Fruit fly (Drosophila melanogaster) whole organism, embryonic: ENCODE results near the gene Vps52.
A peak's percentile ranks its signal among the peaks of the same experiment; 100 is the strongest.

Source experiments
- Ada2b ChIP-seq: fragments of 200-800 bp; sonication (Bioruptor generic); IDR thresholded peaks from 2 replicates; pipeline ENCODE4 v1.3.6; 2022; ENCODE audit warnings: missing biosample characterization, missing genetic modification characterization
- CG11247 ChIP-seq: fragments of 200-800 bp; sonication (Bioruptor generic); IDR thresholded peaks from 2 replicates; pipeline ENCODE4 v1.3.6; 2022; ENCODE audit warnings: missing biosample characterization, missing genetic modification characterization
- CG11456 ChIP-seq: fragments of 200-800 bp; sonication (Bioruptor generic); IDR thresholded peaks from 3 replicates; pipeline ENCODE4 v1.3.6; 2022; ENCODE audit warnings: missing biosample characterization, missing genetic modification characterization
- CG11560 ChIP-seq: fragments of 200-800 bp; sonication (Bioruptor generic); IDR thresholded peaks from 3 replicates; pipeline ENCODE4 v1.3.6; 2022; ENCODE audit warnings: missing biosample characterization, missing genetic modification characterization
- CG13424 ChIP-seq: fragments of 200-800 bp; sonication (Bioruptor generic); optimal IDR thresholded peaks from 2 replicates; lab custom pipeline; 2019; ENCODE audit warnings: missing biosample characterization, mild to moderate bottlenecking, missing genetic modification characterization, moderate library complexity
- CG14014 ChIP-seq: fragments of 200-800 bp; sonication (Bioruptor generic); IDR thresholded peaks from 2 replicates; pipeline ENCODE4 v1.3.6; 2022; ENCODE audit warnings: missing biosample characterization, missing genetic modification characterization
- CG15011 ChIP-seq: fragments of 200-800 bp; sonication (Bioruptor generic); optimal IDR thresholded peaks from 3 replicates; lab custom pipeline; 2018; ENCODE audit warnings: missing biosample characterization, mild to moderate bottlenecking, missing genetic modification characterization
- CG1602 ChIP-seq: fragments of 200-800 bp; sonication (Bioruptor generic); optimal IDR thresholded peaks from 3 replicates; lab custom pipeline; 2016; ENCODE audit warnings: missing biosample characterization, missing genetic modification characterization
- CG1647 ChIP-seq: fragments of 200-800 bp; sonication (Bioruptor generic); optimal IDR thresholded peaks from 3 replicates; lab custom pipeline; 2016; ENCODE audit warnings: missing biosample characterization, missing genetic modification characterization
- CG17385 ChIP-seq: fragments of 200-800 bp; sonication (Bioruptor generic); optimal IDR thresholded peaks from 3 replicates; lab custom pipeline; 2018; ENCODE audit warnings: missing biosample characterization, mild to moderate bottlenecking, missing genetic modification characterization
- CG18599 ChIP-seq: fragments of 200-800 bp; sonication (Bioruptor generic); optimal IDR thresholded peaks from 3 replicates; lab custom pipeline; 2017; ENCODE audit warnings: missing biosample characterization, missing genetic modification characterization, mild to moderate bottlenecking, moderate library complexity, missing genetic modification reagents
- CG32532 ChIP-seq: fragments of 200-800 bp; sonication (Bioruptor generic); IDR thresholded peaks from 2 replicates; pipeline ENCODE4 v1.3.6; 2022; ENCODE audit warnings: missing biosample characterization, missing genetic modification characterization
- CG32772 ChIP-seq: fragments of 200-800 bp; sonication (Bioruptor generic); IDR thresholded peaks from 2 replicates; pipeline ENCODE4 v1.3.6; 2022; ENCODE audit warnings: missing biosample characterization, missing genetic modification characterization
- CG3281 ChIP-seq: fragments of 200-800 bp; sonication (Bioruptor generic); optimal IDR thresholded peaks from 3 replicates; lab custom pipeline; 2017; ENCODE audit warnings: missing biosample characterization, mild to moderate bottlenecking, missing genetic modification characterization
- CG43689 ChIP-seq: fragments of 200-800 bp; sonication (Bioruptor generic); IDR thresholded peaks from 2 replicates; pipeline ENCODE4 v1.3.6; 2022; ENCODE audit warnings: missing biosample characterization, missing genetic modification characterization
- CG6689 ChIP-seq: fragments of 200-800 bp; sonication (Bioruptor generic); IDR thresholded peaks from 2 replicates; pipeline ENCODE4 v1.3.6; 2022; ENCODE audit warnings: missing biosample characterization, missing genetic modification characterization
- CG7839 ChIP-seq: fragments of 200-800 bp; sonication (Bioruptor generic); optimal IDR thresholded peaks from 3 replicates; lab custom pipeline; 2018; ENCODE audit warnings: missing biosample characterization, mild to moderate bottlenecking, missing genetic modification characterization, moderate library complexity
- CG8281 ChIP-seq: fragments of 200-800 bp; sonication (Bioruptor generic); optimal IDR thresholded peaks from 2 replicates; lab custom pipeline; 2018; ENCODE audit warnings: missing biosample characterization, mild to moderate bottlenecking, missing genetic modification characterization, moderate library complexity
- CG9817 ChIP-seq: fragments of 200-800 bp; sonication (Bioruptor generic); optimal IDR thresholded peaks from 2 replicates; lab custom pipeline; 2018; ENCODE audit warnings: missing biosample characterization, mild to moderate bottlenecking, missing genetic modification characterization, moderate library complexity
- CG9932 ChIP-seq: fragments of 200-800 bp; sonication (Bioruptor generic); IDR thresholded peaks from 2 replicates; pipeline ENCODE4 v1.3.6; 2022; ENCODE audit warnings: missing biosample characterization, missing genetic modification characterization
- Dek ChIP-seq: fragments of 200-800 bp; sonication (Bioruptor generic); optimal IDR thresholded peaks from 3 replicates; lab custom pipeline; 2019; ENCODE audit warnings: missing biosample characterization, mild to moderate bottlenecking, missing genetic modification characterization, moderate library complexity
- E2f2 ChIP-seq: fragments of 200-800 bp; sonication (Bioruptor generic); IDR thresholded peaks from 2 replicates; pipeline ENCODE4 v1.3.6; 2022; ENCODE audit warnings: missing biosample characterization, missing genetic modification characterization
- Fer3 ChIP-seq: fragments of 200-800 bp; sonication (Bioruptor generic); optimal IDR thresholded peaks from 2 replicates; lab custom pipeline; 2018; ENCODE audit warnings: missing biosample characterization, mild to moderate bottlenecking, missing genetic modification characterization, moderate library complexity
- HLHmδ ChIP-seq: fragments of 200-800 bp; sonication (Bioruptor generic); optimal IDR thresholded peaks from 2 replicates; lab custom pipeline; 2018; ENCODE audit warnings: missing biosample characterization, mild to moderate bottlenecking, missing genetic modification characterization, moderate library complexity
- Hand ChIP-seq: fragments of 200-800 bp; sonication (Bioruptor generic); optimal IDR thresholded peaks from 2 replicates; lab custom pipeline; 2017; ENCODE audit warnings: mild to moderate bottlenecking, missing biosample characterization, missing genetic modification reagents, missing genetic modification characterization
- Hr51 ChIP-seq, 2 experiments: fragments of 200-800 bp; sonication (Bioruptor generic); optimal IDR thresholded peaks; 2 replicates in 1 of 2; 3 replicates in 1 of 2; lab custom pipeline; 2016 to 2018; ENCODE audit warnings: missing biosample characterization in 2 of 2, missing genetic modification characterization in 2 of 2, mild to moderate bottlenecking in 1 of 2, moderate library complexity in 1 of 2
- Meics ChIP-seq: fragments of 200-800 bp; sonication (Bioruptor generic); optimal IDR thresholded peaks from 2 replicates; lab custom pipeline; 2017; ENCODE audit warnings: missing biosample characterization, mild to moderate bottlenecking, missing genetic modification characterization
- Ptx1 ChIP-seq: fragments of 200-800 bp; sonication (Bioruptor generic); IDR thresholded peaks from 2 replicates; pipeline ENCODE4 v1.3.6; 2022; ENCODE audit warnings: missing biosample characterization, missing genetic modification characterization
- Rfx ChIP-seq: fragments of 200-800 bp; sonication (Bioruptor generic); IDR thresholded peaks from 2 replicates; pipeline ENCODE4 v1.3.6; 2022; ENCODE audit warnings: missing biosample characterization, missing genetic modification characterization
- Side ChIP-seq: fragments of 200-800 bp; sonication (Bioruptor generic); optimal IDR thresholded peaks from 2 replicates; lab custom pipeline; 2016; ENCODE audit warnings: missing biosample characterization, missing genetic modification characterization
- Sox102F ChIP-seq: fragments of 200-800 bp; sonication (Bioruptor generic); optimal IDR thresholded peaks from 2 replicates; lab custom pipeline; 2018; ENCODE audit warnings: missing biosample characterization, mild to moderate bottlenecking, missing genetic modification characterization, moderate library complexity
- Sry-δ ChIP-seq: fragments of 200-800 bp; sonication (Bioruptor generic); optimal IDR thresholded peaks from 2 replicates; lab custom pipeline; 2016; ENCODE audit warnings: missing biosample characterization, missing genetic modification characterization
- Taf1 ChIP-seq: fragments of 200-800 bp; sonication (Bioruptor generic); IDR thresholded peaks from 2 replicates; pipeline ENCODE4 v1.3.6; 2022; ENCODE audit warnings: missing biosample characterization, missing genetic modification characterization
- Usf ChIP-seq: fragments of 200-800 bp; sonication (Bioruptor generic); optimal IDR thresholded peaks from 2 replicates; lab custom pipeline; 2017; ENCODE audit warnings: missing genotype, missing biosample characterization, missing genetic modification characterization
- al ChIP-seq: fragments of 200-800 bp; sonication (Bioruptor generic); IDR thresholded peaks from 2 replicates; pipeline ENCODE4 v1.3.6; 2022; ENCODE audit warnings: missing biosample characterization, missing genetic modification characterization
- ase ChIP-seq: fragments of 200-800 bp; sonication (Bioruptor generic); IDR thresholded peaks from 3 replicates; pipeline ENCODE4 v1.3.6; 2022; ENCODE audit warnings: missing biosample characterization, missing genetic modification characterization
- bcd ChIP-seq: fragments of 200-800 bp; sonication (Bioruptor generic); optimal IDR thresholded peaks from 2 replicates; lab custom pipeline; 2017; ENCODE audit warnings: missing biosample characterization, mild to moderate bottlenecking, missing genetic modification characterization
- ci ChIP-seq: fragments of 200-800 bp; sonication (Bioruptor generic); IDR thresholded peaks from 3 replicates; pipeline ENCODE4 v1.3.6; 2022; ENCODE audit warnings: missing biosample characterization, missing genetic modification characterization
- dysf ChIP-seq: fragments of 200-800 bp; sonication (Bioruptor generic); IDR thresholded peaks from 3 replicates; pipeline ENCODE4 v1.3.6; 2022; ENCODE audit warnings: missing biosample characterization, missing genetic modification characterization
- en ChIP-seq: fragments of 200-800 bp; sonication (Bioruptor generic); optimal IDR thresholded peaks from 2 replicates; lab custom pipeline; 2016; ENCODE audit warnings: missing biosample characterization, missing genetic modification characterization
- hkb ChIP-seq, 2 experiments: fragments of 200-800 bp in 1 of 2; fragments of >200 bp in 1 of 2; sonication (Bioruptor generic) in 1 of 2; IDR thresholded peaks in 1 of 2; optimal IDR thresholded peaks in 1 of 2; 2 replicates each; pipeline versions ENCODE4 v1.3.6 to Lab custom; 2017 to 2022; ENCODE audit warnings: missing biosample characterization in 1 of 2, missing genetic modification characterization in 1 of 2
- jigr1 ChIP-seq: fragments of 200-800 bp; sonication (Bioruptor generic); IDR thresholded peaks from 3 replicates; pipeline ENCODE4 v1.3.6; 2022; ENCODE audit warnings: missing biosample characterization, missing genetic modification characterization
- nerfin-2 ChIP-seq: fragments of 200-800 bp; sonication (Bioruptor generic); IDR thresholded peaks from 2 replicates; pipeline ENCODE4 v1.3.6; 2022; ENCODE audit warnings: missing biosample characterization, missing genetic modification characterization; ENCODE audit not compliant: partially characterized antibody
- nmo ChIP-seq: fragments of 200-800 bp; sonication (Bioruptor generic); optimal IDR thresholded peaks from 2 replicates; lab custom pipeline; 2018; ENCODE audit warnings: missing biosample characterization, mild to moderate bottlenecking, missing genetic modification characterization, moderate library complexity
- pan ChIP-seq, 4 experiments: fragments of >200 bp in 3 of 4; fragments of 200-800 bp in 1 of 4; sonication (Bioruptor generic) in 1 of 4; optimal IDR thresholded peaks in 3 of 4; IDR thresholded peaks in 1 of 4; 2 replicates each; pipeline versions ENCODE4 v1.3.6 to Lab custom; 2017 to 2022; ENCODE audit warnings: missing biosample characterization in 2 of 4, missing genetic modification characterization in 2 of 4, mixed read lengths in 1 of 4
- prd ChIP-seq, 3 experiments: fragments of >200 bp in 2 of 3; fragments of 200-800 bp in 1 of 3; sonication (Bioruptor generic) in 1 of 3; optimal IDR thresholded peaks in 2 of 3; IDR thresholded peaks in 1 of 3; 2 replicates in 2 of 3; 3 replicates in 1 of 3; pipeline versions ENCODE4 v1.3.6 to Lab custom; 2017 to 2022; ENCODE audit warnings: missing biosample characterization in 1 of 3, missing genetic modification characterization in 1 of 3
- slbo ChIP-seq: fragments of 200-800 bp; sonication (Bioruptor generic); IDR thresholded peaks from 2 replicates; pipeline ENCODE4 v1.3.6; 2022; ENCODE audit warnings: missing biosample characterization, missing genetic modification characterization
- zfh1 ChIP-seq: fragments of 200-800 bp; sonication (Bioruptor generic); IDR thresholded peaks from 3 replicates; pipeline ENCODE4 v1.3.6; 2022; ENCODE audit warnings: missing biosample characterization, missing genetic modification characterization

Gene Vps52

DNA sequence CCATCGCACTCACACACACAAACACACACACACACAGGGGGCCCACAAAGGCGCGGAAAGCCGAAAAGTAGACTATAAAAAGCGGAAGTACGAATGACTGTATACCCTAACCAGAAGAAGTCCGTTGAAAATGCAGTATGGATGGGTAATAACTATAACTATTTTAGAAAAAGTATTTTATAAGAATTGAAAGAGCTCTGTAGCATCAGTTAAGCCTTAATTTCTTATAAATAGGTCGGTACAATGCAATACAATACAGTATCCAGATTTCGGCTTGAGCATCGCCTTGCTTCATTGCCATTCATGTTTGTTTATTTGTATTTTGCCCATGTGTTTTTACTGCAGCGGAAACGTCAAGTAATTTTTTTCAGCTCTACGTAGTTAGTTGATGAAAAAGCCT lies 45.8 kb upstream of the Vps52 start (continued):
- TF ChIP-seq Hr51 (GFP tag; optimal IDR thresholded peaks at IDR 0.05; lab: Kevin White, UChicago) (peak in 1 of 2 experiments; percentile 43), CG11247 (peak; percentile 41; the same call in 1 of the 2 replicates), ase (GFP tag; lab: Robert Waterston, UW) (peak; percentile 39; the same call in 1 of the 3 replicates), CG11456 (GFP tag; lab: Robert Waterston, UW) (0 out of 3 replicates have a peak, but pooled peaks have one; percentile 43), CG3281 (GFP tag; lab: Kevin White, UChicago) (peak; percentile 34), Usf (GFP tag; lab: Kevin White, UChicago) (no peak), CG9817 (tag; lab: Kevin White, UChicago) (peak; percentile 26), CG7839 (tag; lab: Kevin White, UChicago) (peak; percentile 58), Ptx1 (GFP tag; lab: Robert Waterston, UW) (peak; percentile 54; the same call in 1 of the 2 replicates), Meics (GFP tag; lab: Kevin White, UChicago) (peak; percentile 58), al (GFP tag; lab: Robert Waterston, UW) (0 out of 2 replicates have a peak, but pooled peaks have one; percentile 10), slbo (GFP tag; lab: Robert Waterston, UW) (peak; percentile 71), hkb (optimal IDR thresholded peaks at IDR 0.05; lab: Kevin White, UChicago) (no peak), hkb (GFP tag; IDR thresholded peaks at IDR 0.05; lab: Robert Waterston, UW) (peak; percentile 47; the same call in 1 of the 2 replicates), Hand (peak; percentile 15), nerfin-2 (GFP tag; lab: Robert Waterston, UW) (no peak), Ada2b (GFP tag; lab: Robert Waterston, UW) (peak; percentile 41; the same call in 1 of the 2 replicates), jigr1 (GFP tag; lab: Robert Waterston, UW) (no peak), CG8281 (no peak), Sox102F (GFP tag; lab: Kevin White, UChicago) (peak; percentile 45), Dek (tag; lab: Kevin White, UChicago) (peak; percentile 22), en (GFP tag; lab: Kevin White, UChicago) (no peak), zfh1 (0 out of 3 replicates have a peak, but pooled peaks have one; percentile 46), CG11560 (0 out of 3 replicates have a peak, but pooled peaks have one; percentile 34), CG6689 (GFP tag; lab: Robert Waterston, UW) (peak; percentile 45), CG32532 (GFP tag; lab: Robert Waterston, UW) (peak; percentile 56; the same call in 1 of the 2 replicates), nmo (GFP tag; lab: Kevin White, UChicago) (peak; percentile 16), CG43689 (GFP tag; lab: Robert Waterston, UW) (no peak), HLHmδ (GFP tag; lab: Kevin White, UChicago) (no peak), pan (optimal IDR thresholded peaks at IDR 0.05; lab: Kevin White, UChicago) (no peak), pan (GFP tag; optimal IDR thresholded peaks at IDR 0.05 in 1 of 2, IDR thresholded peaks at IDR 0.05 in 1 of 2) (peak in 1 of 2 experiments; percentile 51), CG13424 (peak; percentile 42), bcd (GFP tag; lab: Kevin White, UChicago) (peak; percentile 12), Rfx (GFP tag; lab: Robert Waterston, UW) (peak; percentile 70), ci (GFP tag; lab: Robert Waterston, UW) (0 out of 3 replicates have a peak, but pooled peaks have one; percentile 26), prd (optimal IDR thresholded peaks at IDR 0.05; lab: Kevin White, UChicago) (no peak), prd (GFP tag; IDR thresholded peaks at IDR 0.05; lab: Robert Waterston, UW) (peak; percentile 27; the same call in 1 of the 3 replicates), CG9932 (peak; percentile 58), CG18599 (GFP tag; lab: Kevin White, UChicago) (peak; percentile 70), CG1602 (GFP tag; lab: Kevin White, UChicago) (peak; percentile 1), CG14014 (peak; percentile 64; the same call in 1 of the 2 replicates), Taf1 (GFP tag; lab: Robert Waterston, UW) (0 out of 2 replicates have a peak, but pooled peaks have one; percentile 12), dysf (GFP tag; lab: Robert Waterston, UW) (peak; percentile 57; the same call in 2 of the 3 replicates), Fer3 (tag; lab: Kevin White, UChicago) (peak; percentile 23), E2f2 (GFP tag; lab: Robert Waterston, UW) (peak; percentile 18; the same call in 1 of the 2 replicates), Side (no peak), CG32772 (GFP tag; lab: Robert Waterston, UW) (peak; percentile 44), CG15011 (GFP tag; lab: Kevin White, UChicago) (no peak), CG1647 (GFP tag; lab: Kevin White, UChicago) (no peak), Sry-δ (GFP tag; lab: Kevin White, UChicago) (no peak), CG17385 (GFP tag; lab: Kevin White, UChicago) (peak; percentile 26)
